Fruit fly (Drosophila melanogaster): Measurements from ENCODE around the gene MBD-like.

Gene MBD-like

DNA sequence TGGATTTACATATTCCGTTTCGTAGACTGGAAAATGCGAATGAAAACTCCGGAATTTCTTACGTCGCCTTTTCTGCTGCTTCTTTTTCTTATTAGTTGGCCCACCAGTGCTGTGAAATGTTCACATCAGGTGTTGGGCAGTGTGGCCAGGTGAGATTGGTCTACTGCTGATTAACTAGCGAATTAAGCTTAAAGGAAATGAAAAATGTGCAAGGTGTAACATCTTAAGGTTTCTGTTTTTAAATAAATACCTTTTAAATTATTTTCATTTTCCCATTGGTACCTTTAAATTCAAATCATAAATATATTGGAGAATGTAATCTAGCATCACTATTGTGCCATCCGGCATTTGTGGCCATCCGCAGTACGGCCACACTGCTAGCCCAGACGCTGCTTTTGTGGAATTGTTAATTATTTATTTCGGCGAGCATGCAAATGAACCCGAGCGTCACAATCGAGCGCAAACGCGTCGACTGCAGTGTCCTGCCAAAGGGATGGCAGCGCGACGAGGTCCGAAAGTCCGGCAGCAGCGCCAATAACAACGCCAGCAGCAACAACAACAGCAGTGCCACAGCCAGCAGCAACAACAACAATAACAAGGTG is at the start of gene MBD-like, which contains the start of gene AP-1mu:
MBD-like (plus strand) TSS at position 348 of the 602 bp plus-strand sequence.
AP-1mu (minus strand) TSS at position 113 of the 602 bp plus-strand sequence.
- TF ChIP-seq cyc (GFP tag; optimal IDR thresholded peaks at IDR 0.05), result peak; percentile 75
- TF ChIP-seq topi (GFP tag; optimal IDR thresholded peaks at IDR 0.05), result peak; percentile 67
- TF ChIP-seq CG34406 (GFP tag; optimal IDR thresholded peaks at IDR 0.05), result peak; percentile 41
- TF ChIP-seq CG16779 (tag; optimal IDR thresholded peaks at IDR 0.05), result no peak
- no peak for TF ChIP-seq CG11294 (GFP tag; IDR thresholded peaks at IDR 0.05)
- TF ChIP-seq CG3919 (GFP tag; optimal IDR thresholded peaks at IDR 0.05), result peak; percentile 67
- peak; percentile 78 for TF ChIP-seq Sox14 (GFP tag; optimal IDR thresholded peaks at IDR 0.05)
- TF ChIP-seq Hr39 (GFP tag; optimal IDR thresholded peaks at IDR 0.05), result peak; percentile 75
- peak; percentile 58 for TF ChIP-seq CG1621 (tag; optimal IDR thresholded peaks at IDR 0.05)
- TF ChIP-seq CG8119 (GFP tag; IDR thresholded peaks at IDR 0.05), result 0 out of 3 replicates have a peak, but pooled peaks have one; percentile 36
- peak; percentile 34 for TF ChIP-seq Sox15 (GFP tag; optimal IDR thresholded peaks at IDR 0.05)
- TF ChIP-seq CG15336 (GFP tag; IDR thresholded peaks at IDR 0.05), result 0 out of 2 replicates have a peak, but pooled peaks have one; percentile 13
- peak; percentile 58 for TF ChIP-seq achi (GFP tag; optimal IDR thresholded peaks at IDR 0.05)
- peak; percentile 82 for TF ChIP-seq CG31627 (GFP tag; optimal IDR thresholded peaks at IDR 0.05)
- no peak for TF ChIP-seq CG32006 (GFP tag; optimal IDR thresholded peaks at IDR 0.05)
- TF ChIP-seq vri (GFP tag; optimal IDR thresholded peaks at IDR 0.05), result peak; percentile 52
- TF ChIP-seq Met (GFP tag; optimal IDR thresholded peaks at IDR 0.05), result no peak
- peak; percentile 31 for TF ChIP-seq Blimp-1 (GFP tag; optimal IDR thresholded peaks at IDR 0.05)
- peak; percentile 42 for TF ChIP-seq CG11902 (GFP tag; optimal IDR thresholded peaks at IDR 0.05)
- TF ChIP-seq CG3032 (tag; optimal IDR thresholded peaks at IDR 0.05), result peak; percentile 68
- peak; percentile 78 for TF ChIP-seq lz (GFP tag; optimal IDR thresholded peaks at IDR 0.05)
- TF ChIP-seq CG10631 (GFP tag; optimal IDR thresholded peaks at IDR 0.05), result peak; percentile 72
- TF ChIP-seq eg (GFP tag; IDR thresholded peaks at IDR 0.05), result peak; percentile 61; the same call in 2 of the 3 replicates
- TF ChIP-seq esn (GFP tag; optimal IDR thresholded peaks at IDR 0.05), result peak; percentile 73
- 0 out of 3 replicates have a peak, but pooled peaks have one; percentile 36 for TF ChIP-seq CG6163 (GFP tag; IDR thresholded peaks at IDR 0.05)
- peak; percentile 45 for TF ChIP-seq CG6792 (GFP tag; optimal IDR thresholded peaks at IDR 0.05)
- TF ChIP-seq Eip75B (GFP tag; optimal IDR thresholded peaks at IDR 0.05), result no peak
- peak; percentile 67 for TF ChIP-seq acj6 (GFP tag; optimal IDR thresholded peaks at IDR 0.05)
- peak; percentile 41 for TF ChIP-seq Ets96B (tag; optimal IDR thresholded peaks at IDR 0.05)
- no peak for TF ChIP-seq Eip93F (GFP tag; optimal IDR thresholded peaks at IDR 0.05)
- no peak for TF ChIP-seq CG6854 (GFP tag; optimal IDR thresholded peaks at IDR 0.05)
- TF ChIP-seq CG8632 (GFP tag; optimal IDR thresholded peaks at IDR 0.05), result no peak

DNA sequence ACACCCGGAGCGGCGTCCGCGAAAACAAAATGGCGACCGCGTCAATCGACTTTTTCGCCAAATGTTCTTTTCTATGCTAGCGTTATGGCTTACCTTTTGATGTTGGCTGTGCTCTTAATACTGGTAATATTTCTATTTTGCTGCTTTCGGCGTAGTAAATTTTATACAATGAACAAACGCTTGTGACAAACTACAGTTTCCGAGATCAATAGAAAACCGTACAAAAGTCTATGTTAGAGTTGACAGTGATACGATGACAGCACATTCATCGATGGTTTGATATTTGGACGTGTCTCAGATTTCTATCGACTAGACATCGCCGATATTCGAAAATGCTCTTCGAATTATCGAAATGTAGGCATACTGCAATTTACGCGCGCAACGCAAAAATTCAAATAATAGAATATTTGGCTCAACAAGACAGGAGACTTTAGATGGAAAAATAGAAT is 49.5 kb upstream of the MBD-like start, which contains the start of gene rump:
rump (minus strand) TSS at position 255 of the 449 bp plus-strand sequence.
- TF ChIP-seq Eip93F (GFP tag; optimal IDR thresholded peaks at IDR 0.05), result no peak
- peak; percentile 25 for TF ChIP-seq Eip78C (GFP tag)
- peak; percentile 21 for TF ChIP-seq Sox14 (GFP tag; optimal IDR thresholded peaks at IDR 0.05)
- peak; percentile 15 for TF ChIP-seq dsx (GFP tag; optimal IDR thresholded peaks at IDR 0.05; ENCODE audit: poor library complexity, severe bottlenecking)
- no peak for TF ChIP-seq Hr4 (GFP tag; optimal IDR thresholded peaks at IDR 0.05)
- TF ChIP-seq net (GFP tag; optimal IDR thresholded peaks at IDR 0.05), result no peak
- TF ChIP-seq Lpt (GFP tag; optimal IDR thresholded peaks at IDR 0.05), result no peak
- no peak for TF ChIP-seq Ets96B (tag; optimal IDR thresholded peaks at IDR 0.05)
- TF ChIP-seq CG1621 (tag; optimal IDR thresholded peaks at IDR 0.05), result peak; percentile 93
- peak; percentile 2 for TF ChIP-seq esn (GFP tag; optimal IDR thresholded peaks at IDR 0.05)
- no peak for TF ChIP-seq CG11762 (GFP tag; optimal IDR thresholded peaks at IDR 0.05; ENCODE audit: insufficient read depth)
- TF ChIP-seq CG6854 (GFP tag; optimal IDR thresholded peaks at IDR 0.05), result no peak
- no peak for TF ChIP-seq CG7368 (GFP tag; optimal IDR thresholded peaks at IDR 0.05)
- no peak for TF ChIP-seq Gug (GFP tag; IDR thresholded peaks at IDR 0.05)
